Worm (Caenorhabditis elegans) whole organism, L2 larva: ENCODE results near the gene F54D12.7.

Experiments
- egl-27 ChIP-seq: sonication (generic microtip); optimal IDR thresholded peaks from 3 replicates; lab custom pipeline; 2017; ENCODE audit warnings: missing biosample characterization, missing genetic modification reagents, missing genetic modification characterization
- elt-3 ChIP-seq: sonication (generic microtip); optimal IDR thresholded peaks from 2 replicates; lab custom pipeline; 2017; ENCODE audit warnings: missing biosample characterization, missing genetic modification characterization
- gmeb-1 ChIP-seq: fragments of 150-350 bp; optimal IDR thresholded peaks from 2 replicates; lab custom pipeline; 2014; ENCODE audit warnings: missing biosample characterization, missing genetic modification characterization
- lin-39 ChIP-seq: fragments of 150-350 bp; optimal IDR thresholded peaks from 2 replicates; lab custom pipeline; 2014; ENCODE audit warnings: missing biosample characterization, missing genetic modification reagents, missing genetic modification characterization
- skn-1 ChIP-seq: sonication (generic microtip); optimal IDR thresholded peaks from 2 replicates; lab custom pipeline; 2017; ENCODE audit warnings: missing biosample characterization, missing genetic modification characterization
- sma-9 ChIP-seq, 2 experiments: fragments of 150-350 bp in 1 of 2; sonication (generic microtip) in 1 of 2; optimal IDR thresholded peaks; 2 replicates each; lab custom pipeline; 2014 to 2016; ENCODE audit warnings: missing genetic modification characterization in 2 of 2, mild to moderate bottlenecking in 1 of 2, missing biosample characterization in 1 of 2, missing compliant biosample characterization in 1 of 2, missing genetic modification reagents in 1 of 2, moderate library complexity in 1 of 2
- unc-39 ChIP-seq: fragments of 150-350 bp; optimal IDR thresholded peaks from 2 replicates; lab custom pipeline; 2014; ENCODE audit warnings: missing biosample characterization, missing genetic modification characterization
- ztf-4 ChIP-seq: fragments of 150-350 bp; optimal IDR thresholded peaks from 2 replicates; lab custom pipeline; 2014; ENCODE audit warnings: missing biosample characterization, missing genetic modification characterization

DNA sequence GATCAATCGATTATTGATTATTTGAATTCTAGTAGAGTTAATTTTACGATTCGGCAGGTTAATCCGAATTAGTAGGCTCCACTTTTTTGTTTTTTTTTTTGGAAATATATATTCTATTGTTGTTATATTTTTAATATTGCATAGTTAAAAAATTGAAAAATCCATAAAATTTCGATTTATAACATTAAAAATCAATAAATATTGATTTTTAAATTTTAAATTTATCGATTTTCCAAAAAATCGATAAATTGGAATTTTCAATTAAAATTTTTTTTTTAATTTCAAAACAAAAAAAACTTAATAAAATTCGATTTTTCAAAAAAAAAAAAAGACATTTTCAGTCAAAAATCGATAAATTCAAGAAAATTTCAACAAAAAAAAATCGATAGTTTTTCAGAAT is 34.8 kb upstream of the F54D12.7 start:
- TF ChIP-seq unc-39 (tag; lab: Kevin White, UChicago) = no peak
- no peak for TF ChIP-seq gmeb-1 (tag; lab: Kevin White, UChicago)
- TF ChIP-seq elt-3 = no peak
- no peak for TF ChIP-seq ztf-4
- no peak for TF ChIP-seq egl-27 (tag; lab: Kevin White, UChicago)
- TF ChIP-seq lin-39 (tag; lab: Kevin White, UChicago) = no peak
- TF ChIP-seq skn-1 (tag; lab: Kevin White, UChicago) = no peak
- no peak for TF ChIP-seq sma-9 (GFP tag; optimal IDR thresholded peaks at IDR 0.05; lab: Kevin White, UChicago)
- no peak for TF ChIP-seq sma-9 (tag; optimal IDR thresholded peaks at IDR 0.05; lab: Kevin White, UChicago)
